Fruit fly (Drosophila melanogaster) whole organism, adult: ENCODE measurements around the gene CG13601.

Experiments used
- CG33017 ChIP-seq: fragments of 200-800 bp; sonication (Bioruptor generic); optimal IDR thresholded peaks from 2 replicates; lab custom pipeline; 2018; ENCODE audit warnings: missing biosample characterization, mild to moderate bottlenecking, missing genetic modification characterization, moderate library complexity
- Clk ChIP-seq: fragments of 200-800 bp; sonication (Bioruptor generic); optimal IDR thresholded peaks from 2 replicates; lab custom pipeline; 2017; ENCODE audit warnings: missing biosample characterization, missing genetic modification characterization
- Mnt ChIP-seq: fragments of 200-800 bp; sonication (Bioruptor generic); optimal IDR thresholded peaks from 2 replicates; lab custom pipeline; 2016; ENCODE audit warnings: missing biosample characterization, mild to moderate bottlenecking, missing genetic modification characterization

dm6 chr3R:23919366-23919765 is 8.1 kb downstream of the CG13601 start:
- TF ChIP-seq Clk (no peak), CG33017 (tag; lab: Kevin White, UChicago) (no peak), Mnt (GFP tag; lab: Kevin White, UChicago) (no peak)
